Fruit fly (Drosophila melanogaster): ENCODE results near the gene CG4597.

CG4597 gene

DNA sequence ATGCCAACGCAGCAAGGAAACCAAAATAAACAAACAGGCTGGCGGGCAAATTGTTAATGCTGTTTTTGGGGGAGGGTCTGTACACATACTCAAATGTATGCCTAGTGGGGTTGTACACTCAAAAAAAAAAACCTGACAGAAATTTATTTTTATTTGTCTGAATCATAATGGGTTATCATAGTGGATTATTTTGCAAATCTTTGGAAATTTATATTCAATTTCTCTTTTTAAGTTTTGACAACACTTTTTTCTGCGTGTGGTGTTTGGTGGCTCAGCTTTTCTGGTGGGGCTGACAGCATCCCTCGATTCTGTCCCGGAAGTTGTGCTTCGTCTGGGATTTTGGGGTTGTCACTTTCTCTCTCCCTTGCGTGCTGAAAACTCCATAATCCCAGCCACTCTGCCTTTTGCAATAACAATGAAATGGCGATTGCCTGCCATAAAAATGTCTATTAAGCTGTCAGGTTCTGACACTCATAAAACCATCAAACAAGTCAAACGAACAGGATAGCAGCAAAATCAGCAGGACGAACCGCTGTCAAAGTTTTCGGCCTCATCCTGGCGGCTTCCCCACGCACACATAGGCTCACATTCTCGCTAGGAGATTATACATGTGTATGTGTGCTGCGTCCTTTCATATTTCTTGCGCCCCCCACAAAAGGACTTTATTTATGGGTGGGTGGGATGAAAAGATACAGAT lies 25.8 kb downstream of the CG4597 start (continued):
- TF ChIP-seq fru (GFP tag; optimal IDR thresholded peaks at IDR 0.05), result peak; percentile 77
- TF ChIP-seq HLH106 (tag; optimal IDR thresholded peaks at IDR 0.05), result no peak
- TF ChIP-seq Dif (GFP tag; optimal IDR thresholded peaks at IDR 0.05; ENCODE audit: partially characterized antibody), result no peak
- TF ChIP-seq br (GFP tag; optimal IDR thresholded peaks at IDR 0.05), result peak; percentile 66
- TF ChIP-seq Sp1 (GFP tag; optimal IDR thresholded peaks at IDR 0.05), result peak; percentile 58

DNA sequence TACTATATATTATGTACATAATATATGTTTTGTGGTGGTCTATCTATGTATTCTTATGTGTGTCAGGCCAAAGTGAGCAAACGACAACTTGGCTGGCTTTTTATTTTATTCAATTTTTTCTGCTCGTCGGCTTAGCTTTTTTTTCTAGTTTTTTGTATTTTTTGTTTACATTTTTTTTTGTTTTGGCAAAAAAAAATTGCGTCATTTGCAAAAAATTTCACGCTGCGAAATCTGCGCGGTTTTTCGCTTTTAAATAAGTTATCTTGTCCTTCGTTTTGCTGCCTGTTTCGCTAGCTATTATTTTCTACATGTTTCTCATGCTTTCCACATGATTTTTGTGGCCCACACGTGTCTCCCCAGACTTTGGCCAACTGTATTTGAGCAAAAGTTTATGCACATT lies 43.2 kb downstream of the CG4597 start:
- TF ChIP-seq lola (GFP tag; optimal IDR thresholded peaks at IDR 0.05) (no peak), psq (GFP tag; optimal IDR thresholded peaks at IDR 0.05) (no peak), Dfd (GFP tag; optimal IDR thresholded peaks at IDR 0.05) (no peak), dmrt93B (GFP tag; optimal IDR thresholded peaks at IDR 0.05) (no peak), Hr83 (GFP tag; optimal IDR thresholded peaks at IDR 0.05; ENCODE audit: poor library complexity, severe bottlenecking) (no peak)

dm6 chr3L:5176071-5176470 lies 46.8 kb downstream of the CG4597 start:
- TF ChIP-seq CG32264 (GFP tag; optimal IDR thresholded peaks at IDR 0.05) (no peak), OdsH (GFP tag; optimal IDR thresholded peaks at IDR 0.05) (no peak), pan (optimal IDR thresholded peaks at IDR 0.05) (no peak), Hr83 (GFP tag; optimal IDR thresholded peaks at IDR 0.05; ENCODE audit: poor library complexity, severe bottlenecking) (no peak), GATAd (GFP tag; optimal IDR thresholded peaks at IDR 0.05) (no peak), Vsx2 (GFP tag; optimal IDR thresholded peaks at IDR 0.05; ENCODE audit: partially characterized antibody) (no peak), sv (GFP tag; optimal IDR thresholded peaks at IDR 0.05) (no peak), HLH106 (tag; optimal IDR thresholded peaks at IDR 0.05) (no peak), dmrt93B (GFP tag; optimal IDR thresholded peaks at IDR 0.05) (no peak), CrebA (GFP tag; optimal IDR thresholded peaks at IDR 0.05; ENCODE audit: borderline replicate concordance) (no peak), usp (GFP tag; optimal IDR thresholded peaks at IDR 0.05) (no peak), rgr (GFP tag; optimal IDR thresholded peaks at IDR 0.05) (no peak), jim (GFP tag; optimal IDR thresholded peaks at IDR 0.05) (no peak), Sp1 (GFP tag; optimal IDR thresholded peaks at IDR 0.05) (no peak), N (GFP tag; optimal IDR thresholded peaks at IDR 0.05) (no peak), Hnf4 (GFP tag; optimal IDR thresholded peaks at IDR 0.05) (no peak), CG9705 (GFP tag; optimal IDR thresholded peaks at IDR 0.05) (no peak), fru (GFP tag; optimal IDR thresholded peaks at IDR 0.05) (no peak), foxo (GFP tag; optimal IDR thresholded peaks at IDR 0.05) (no peak)

DNA sequence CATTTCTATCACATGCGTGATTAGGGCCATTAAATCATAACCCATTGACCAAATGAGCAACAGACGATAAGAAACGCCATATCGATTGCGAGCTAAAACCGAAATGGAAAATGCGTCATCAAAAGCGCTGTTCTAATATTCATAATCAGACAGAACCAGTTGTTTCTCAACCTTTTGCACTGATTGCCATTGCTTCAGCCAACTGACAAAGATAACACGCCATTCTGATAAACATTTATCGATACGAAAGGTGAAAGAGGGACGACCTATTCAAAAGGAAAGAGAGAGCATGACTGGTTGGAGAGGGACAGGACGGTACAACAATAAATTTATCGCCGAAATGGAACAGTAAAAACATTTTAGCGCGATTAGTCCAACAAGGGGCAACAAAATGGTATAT lies 47.5 kb downstream of the CG4597 start:
- TF ChIP-seq dsf (GFP tag; optimal IDR thresholded peaks at IDR 0.05; ENCODE audit: borderline replicate concordance), result no peak
- peak; percentile 17 for TF ChIP-seq Hr83 (GFP tag; optimal IDR thresholded peaks at IDR 0.05; ENCODE audit: poor library complexity, severe bottlenecking)
- no peak for TF ChIP-seq Abd-B (GFP tag; optimal IDR thresholded peaks at IDR 0.05)
- TF ChIP-seq br (GFP tag; optimal IDR thresholded peaks at IDR 0.05), result peak; percentile 41
- TF ChIP-seq Hnf4 (GFP tag; optimal IDR thresholded peaks at IDR 0.05), result peak; percentile 38
- TF ChIP-seq psq (GFP tag; optimal IDR thresholded peaks at IDR 0.05), result peak; percentile 9
- peak; percentile 32 for TF ChIP-seq h (GFP tag; optimal IDR thresholded peaks at IDR 0.05)
- no peak for TF ChIP-seq Sp1 (GFP tag; optimal IDR thresholded peaks at IDR 0.05)
- TF ChIP-seq brk (GFP tag; optimal IDR thresholded peaks at IDR 0.05), result peak; percentile 23
- TF ChIP-seq Rel (GFP tag; optimal IDR thresholded peaks at IDR 0.05), result no peak
- peak; percentile 72 for TF ChIP-seq Rel (tag; optimal IDR thresholded peaks at IDR 0.05)
- no peak for TF ChIP-seq jim (GFP tag; optimal IDR thresholded peaks at IDR 0.05)
- no peak for TF ChIP-seq foxo (GFP tag; optimal IDR thresholded peaks at IDR 0.05)
- no peak for TF ChIP-seq CG9705 (GFP tag; optimal IDR thresholded peaks at IDR 0.05)
- TF ChIP-seq CrebA (GFP tag; optimal IDR thresholded peaks at IDR 0.05; ENCODE audit: borderline replicate concordance), result peak; percentile 56
- TF ChIP-seq usp (GFP tag; optimal IDR thresholded peaks at IDR 0.05), result no peak

DNA sequence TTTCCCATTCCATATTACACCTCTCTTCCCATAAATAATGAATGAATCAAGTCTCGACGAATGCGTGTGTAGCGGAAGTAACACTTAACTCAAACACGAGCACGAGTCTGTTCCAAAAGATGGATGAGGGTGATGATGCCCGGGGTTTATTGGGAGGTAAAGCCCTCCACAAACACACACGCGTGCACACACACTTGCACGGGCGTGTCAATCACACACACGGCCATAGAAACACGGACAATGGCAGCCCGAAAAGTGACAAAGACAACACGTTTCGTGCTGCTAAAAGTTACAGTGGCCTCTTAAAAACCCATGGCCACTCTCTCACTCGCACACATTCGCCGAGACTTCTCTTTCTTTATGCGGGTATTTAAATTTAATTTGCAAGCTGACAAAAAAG lies 49.6 kb downstream of the CG4597 start:
- no peak for TF ChIP-seq Abd-B (GFP tag; optimal IDR thresholded peaks at IDR 0.05)
- no peak for TF ChIP-seq Hnf4 (GFP tag; optimal IDR thresholded peaks at IDR 0.05)
- TF ChIP-seq woc (GFP tag; optimal IDR thresholded peaks at IDR 0.05), result no peak

All from whole organism, wandering third instar larva.